Fruit fly (Drosophila melanogaster) whole organism, pupa: Measurements from ENCODE around the gene Mettl5.

Experiments
- CG10348 ChIP-seq: fragments of 200-800 bp; sonication (Bioruptor generic); IDR thresholded peaks from 2 replicates; pipeline ENCODE4 v1.3.6; 2022; ENCODE audit warnings: missing biosample characterization, missing genetic modification characterization
- CG12605 ChIP-seq: fragments of 200-800 bp; sonication (Bioruptor generic); IDR thresholded peaks from 2 replicates; pipeline ENCODE4 v1.3.6; 2022; ENCODE audit warnings: missing biosample characterization, missing genetic modification characterization
- CG13204 ChIP-seq: fragments of 200-800 bp; sonication (Bioruptor generic); optimal IDR thresholded peaks from 2 replicates; lab custom pipeline; 2018; ENCODE audit warnings: missing biosample characterization, mild to moderate bottlenecking, missing genetic modification characterization, moderate library complexity
- CG14655 ChIP-seq: fragments of 200-800 bp; sonication (Bioruptor generic); optimal IDR thresholded peaks from 3 replicates; lab custom pipeline; 2017; ENCODE audit warnings: mild to moderate bottlenecking, missing biosample characterization, missing genetic modification reagents, missing genetic modification characterization
- CG15710 ChIP-seq: fragments of 200-800 bp; sonication (Bioruptor generic); optimal IDR thresholded peaks from 2 replicates; lab custom pipeline; 2018; ENCODE audit warnings: missing biosample characterization, mild to moderate bottlenecking, missing genetic modification characterization, moderate library complexity
- CG17806 ChIP-seq: fragments of 200-800 bp; sonication (Bioruptor generic); optimal IDR thresholded peaks from 2 replicates; lab custom pipeline; 2018; ENCODE audit warnings: missing biosample characterization, mild to moderate bottlenecking, missing genetic modification characterization, moderate library complexity
- CG32121 ChIP-seq: fragments of 200-800 bp; sonication (Bioruptor generic); IDR thresholded peaks from 2 replicates; pipeline ENCODE4 v1.3.6; 2022; ENCODE audit warnings: missing biosample characterization, missing genetic modification characterization
- CG34367 ChIP-seq: fragments of 200-800 bp; sonication (Bioruptor generic); optimal IDR thresholded peaks from 2 replicates; lab custom pipeline; 2018; ENCODE audit warnings: missing biosample characterization, mild to moderate bottlenecking, missing genetic modification characterization
- CG4496 ChIP-seq: fragments of 200-800 bp; sonication (Bioruptor generic); IDR thresholded peaks from 3 replicates; pipeline ENCODE4 v1.3.6; 2022; ENCODE audit warnings: missing biosample characterization, missing genetic modification characterization
- CG8159 ChIP-seq: fragments of 200-800 bp; sonication (Bioruptor generic); optimal IDR thresholded peaks from 3 replicates; lab custom pipeline; 2018; ENCODE audit warnings: missing biosample characterization, mild to moderate bottlenecking, missing genetic modification characterization, moderate library complexity
- CG8301 ChIP-seq: fragments of 200-800 bp; sonication (Bioruptor generic); optimal IDR thresholded peaks from 2 replicates; lab custom pipeline; 2018; ENCODE audit warnings: missing biosample characterization, mild to moderate bottlenecking, missing genetic modification characterization
- CG9948 ChIP-seq: fragments of 200-800 bp; sonication (Bioruptor generic); optimal IDR thresholded peaks from 2 replicates; lab custom pipeline; 2018; ENCODE audit warnings: missing biosample characterization, mild to moderate bottlenecking, missing genetic modification characterization, moderate library complexity
- D1 ChIP-seq: fragments of 200-800 bp; sonication (Bioruptor generic); optimal IDR thresholded peaks from 2 replicates; lab custom pipeline; 2018; ENCODE audit warnings: missing biosample characterization, mild to moderate bottlenecking, missing genetic modification characterization, moderate library complexity
- EcR ChIP-seq: fragments of 200-800 bp; sonication (Bioruptor generic); optimal IDR thresholded peaks from 3 replicates; lab custom pipeline; 2019; ENCODE audit warnings: missing biosample characterization, missing genetic modification characterization, mild to moderate bottlenecking, moderate library complexity, missing genetic modification reagents
- Ets98B ChIP-seq: fragments of 200-800 bp; sonication (Bioruptor generic); IDR thresholded peaks from 2 replicates; pipeline ENCODE4 v1.3.6; 2022; ENCODE audit warnings: missing biosample characterization, missing genetic modification characterization
- Pif1A ChIP-seq: fragments of 200-800 bp; sonication (Bioruptor generic); optimal IDR thresholded peaks from 3 replicates; lab custom pipeline; 2016; ENCODE audit warnings: missing biosample characterization, missing genetic modification characterization
- Pif1B ChIP-seq: fragments of 200-800 bp; sonication (Bioruptor generic); optimal IDR thresholded peaks from 3 replicates; lab custom pipeline; 2016; ENCODE audit warnings: missing biosample characterization, missing genetic modification characterization
- Snoo ChIP-seq: fragments of 200-800 bp; sonication (Bioruptor generic); optimal IDR thresholded peaks from 3 replicates; lab custom pipeline; 2017; ENCODE audit warnings: missing biosample characterization, mild to moderate bottlenecking, missing genetic modification characterization, inconsistent platforms
- fd96Ca ChIP-seq: fragments of 200-800 bp; sonication (Bioruptor generic); IDR thresholded peaks from 3 replicates; pipeline ENCODE4 v1.3.6; 2022; ENCODE audit warnings: missing biosample characterization, missing genetic modification characterization
- gl ChIP-seq: fragments of 200-800 bp; sonication (Bioruptor generic); optimal IDR thresholded peaks from 2 replicates; lab custom pipeline; 2018; ENCODE audit warnings: missing biosample characterization, mild to moderate bottlenecking, missing genetic modification characterization

Gene Mettl5

DNA sequence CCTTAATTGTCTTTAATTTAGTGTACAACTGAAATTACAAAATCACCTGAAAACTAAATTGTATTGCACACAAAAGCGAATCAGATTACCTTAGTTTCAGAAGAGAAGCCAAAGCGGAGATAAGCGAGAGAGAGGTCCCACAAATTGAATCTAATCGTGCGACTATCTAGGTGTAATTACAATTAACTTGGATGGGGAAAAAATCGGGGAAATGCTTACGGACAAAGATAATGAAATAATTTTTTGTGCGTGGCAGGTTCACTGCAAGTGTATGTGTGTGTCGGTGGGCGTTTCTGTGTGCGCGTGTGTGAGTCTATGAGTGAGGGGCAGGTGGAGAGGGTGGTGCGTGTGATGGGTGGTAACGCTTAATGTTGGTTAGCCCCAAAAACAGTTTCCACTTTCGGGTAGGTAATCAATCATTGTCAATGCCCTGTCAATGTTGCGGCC is 35.2 kb upstream of the Mettl5 start:
- no peak for TF ChIP-seq CG8159 (tag; lab: Kevin White, UChicago)
- no peak for TF ChIP-seq Pif1B (GFP tag; lab: Kevin White, UChicago)
- no peak for TF ChIP-seq CG4496 (GFP tag; lab: Robert Waterston, UW)
- TF ChIP-seq Pif1A = no peak
- TF ChIP-seq CG15710 (tag; lab: Kevin White, UChicago) = no peak
- TF ChIP-seq CG32121 (GFP tag; lab: Robert Waterston, UW) = no peak
- no peak for TF ChIP-seq D1 (tag; lab: Kevin White, UChicago)
- TF ChIP-seq Ets98B = no peak
- TF ChIP-seq fd96Ca (GFP tag; lab: Robert Waterston, UW) = no peak
- TF ChIP-seq CG13204 (GFP tag; lab: Kevin White, UChicago) = no peak
- no peak for TF ChIP-seq CG17806
- no peak for TF ChIP-seq CG12605
- TF ChIP-seq CG8301 (tag; lab: Kevin White, UChicago) = no peak
- TF ChIP-seq EcR (GFP tag; lab: Kevin White, UChicago) = no peak

DNA sequence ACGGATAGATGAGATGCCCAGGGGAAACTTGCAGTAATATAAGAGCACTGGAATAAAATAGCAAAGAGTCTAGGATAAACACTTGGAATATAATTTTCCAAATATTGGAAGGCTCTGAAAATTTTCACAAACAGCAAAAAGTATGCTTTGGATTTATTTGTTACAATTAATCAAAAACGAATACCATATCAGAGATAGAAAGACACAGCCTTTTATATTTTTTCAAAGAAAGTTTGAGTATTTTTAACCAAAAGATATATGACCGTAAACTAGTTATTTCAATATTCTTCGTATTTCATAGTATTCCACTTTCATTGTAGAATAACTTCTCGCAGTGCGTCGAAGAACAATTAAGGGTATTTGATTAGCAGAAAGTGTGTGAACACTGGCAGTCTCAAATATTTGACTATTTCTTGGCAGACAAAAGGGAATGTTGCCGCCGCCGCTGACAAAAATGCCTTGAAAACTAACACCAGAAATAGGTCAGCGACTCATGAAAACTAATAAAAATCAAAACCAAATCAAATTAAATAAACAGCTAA is 34.6 kb upstream of the Mettl5 start:
- no peak for TF ChIP-seq CG4496 (GFP tag; lab: Robert Waterston, UW)
- no peak for TF ChIP-seq Pif1B (GFP tag; lab: Kevin White, UChicago)
- TF ChIP-seq Ets98B = no peak
- TF ChIP-seq CG15710 (tag; lab: Kevin White, UChicago) = no peak
- TF ChIP-seq CG32121 (GFP tag; lab: Robert Waterston, UW) = no peak
- no peak for TF ChIP-seq CG8301 (tag; lab: Kevin White, UChicago)
- TF ChIP-seq CG14655 (GFP tag; lab: Kevin White, UChicago) = no peak
- TF ChIP-seq D1 (tag; lab: Kevin White, UChicago) = no peak
- TF ChIP-seq CG8159 (tag; lab: Kevin White, UChicago) = no peak
- no peak for TF ChIP-seq EcR (GFP tag; lab: Kevin White, UChicago)
- TF ChIP-seq CG10348 (GFP tag; lab: Robert Waterston, UW) = no peak
- no peak for TF ChIP-seq gl
- TF ChIP-seq Snoo (tag; lab: Kevin White, UChicago) = no peak
- TF ChIP-seq fd96Ca (GFP tag; lab: Robert Waterston, UW) = no peak
- no peak for TF ChIP-seq CG9948
- no peak for TF ChIP-seq CG12605
- no peak for TF ChIP-seq CG34367 (tag; lab: Kevin White, UChicago)
- no peak for TF ChIP-seq CG17806

DNA sequence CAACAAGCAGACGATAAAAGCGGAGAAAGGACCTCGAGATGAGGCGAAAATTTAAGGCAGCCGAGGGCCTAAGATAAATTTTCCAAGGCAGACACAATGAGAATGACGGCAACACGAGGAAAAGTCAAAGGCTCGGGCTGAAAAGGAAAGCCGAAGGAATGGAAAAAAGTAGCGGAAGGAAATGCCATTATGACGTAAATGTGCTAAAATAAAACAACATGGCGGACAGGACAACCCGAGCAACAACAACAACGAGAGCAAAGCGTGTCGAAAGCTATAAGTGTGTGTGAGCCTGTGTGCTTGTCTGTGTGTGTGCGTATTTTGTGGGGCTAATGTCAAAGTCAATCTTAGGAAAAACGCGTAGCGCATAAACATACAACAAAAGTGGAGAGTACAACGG is 34.1 kb upstream of the Mettl5 start:
- no peak for TF ChIP-seq D1 (tag; lab: Kevin White, UChicago)
- no peak for TF ChIP-seq CG10348 (GFP tag; lab: Robert Waterston, UW)
- no peak for TF ChIP-seq CG15710 (tag; lab: Kevin White, UChicago)
- TF ChIP-seq CG12605 = no peak
- no peak for TF ChIP-seq CG9948
- no peak for TF ChIP-seq CG32121 (GFP tag; lab: Robert Waterston, UW)
- TF ChIP-seq CG13204 (GFP tag; lab: Kevin White, UChicago) = no peak
- TF ChIP-seq Pif1A = no peak
- TF ChIP-seq Pif1B (GFP tag; lab: Kevin White, UChicago) = no peak
- no peak for TF ChIP-seq CG17806
- TF ChIP-seq gl = no peak
- no peak for TF ChIP-seq CG8159 (tag; lab: Kevin White, UChicago)
- no peak for TF ChIP-seq CG34367 (tag; lab: Kevin White, UChicago)

DNA sequence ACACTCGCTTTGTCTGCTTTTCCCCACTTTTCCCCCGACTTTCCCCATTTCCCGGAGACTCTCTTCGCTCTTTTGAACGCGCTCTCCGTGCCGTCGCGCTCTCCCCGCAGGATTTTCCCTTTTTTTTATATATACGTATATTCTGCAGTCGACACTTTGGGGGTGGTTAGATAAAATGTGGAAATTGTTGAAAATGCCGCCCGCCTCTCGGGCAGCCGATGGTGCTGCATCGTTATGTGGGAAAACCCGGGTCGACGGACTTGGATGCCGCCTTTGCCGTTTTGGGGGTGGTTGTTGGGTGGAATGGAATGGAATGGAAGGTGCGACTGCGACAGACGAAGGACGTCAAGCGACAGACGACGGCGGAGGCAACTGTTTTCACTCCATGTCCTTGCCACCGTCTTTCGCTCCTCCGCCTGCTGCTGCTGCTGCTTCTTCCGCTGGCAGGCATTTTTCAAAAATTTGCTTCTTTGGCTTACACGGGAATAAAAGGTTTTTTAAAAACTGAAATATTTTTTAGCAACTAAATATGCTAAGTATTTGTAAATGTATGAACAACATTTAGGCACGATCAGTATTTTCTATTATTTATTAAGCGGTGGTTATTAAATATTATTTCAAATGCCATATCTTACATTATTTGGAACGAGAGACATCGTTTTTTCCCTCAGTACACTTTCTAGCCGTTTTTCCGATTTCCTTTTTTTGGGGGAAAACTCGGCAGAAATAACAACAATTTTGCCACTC is 32.6 kb upstream of the Mettl5 start:
- peak; percentile 53 for TF ChIP-seq CG13204 (GFP tag; lab: Kevin White, UChicago)
- TF ChIP-seq CG9948 = no peak
- peak; percentile 42 for TF ChIP-seq CG8159 (tag; lab: Kevin White, UChicago)
- TF ChIP-seq EcR (GFP tag; lab: Kevin White, UChicago) = peak; percentile 59
- no peak for TF ChIP-seq CG8301 (tag; lab: Kevin White, UChicago)
- TF ChIP-seq CG17806 = peak; percentile 4
- no peak for TF ChIP-seq CG15710 (tag; lab: Kevin White, UChicago)

DNA sequence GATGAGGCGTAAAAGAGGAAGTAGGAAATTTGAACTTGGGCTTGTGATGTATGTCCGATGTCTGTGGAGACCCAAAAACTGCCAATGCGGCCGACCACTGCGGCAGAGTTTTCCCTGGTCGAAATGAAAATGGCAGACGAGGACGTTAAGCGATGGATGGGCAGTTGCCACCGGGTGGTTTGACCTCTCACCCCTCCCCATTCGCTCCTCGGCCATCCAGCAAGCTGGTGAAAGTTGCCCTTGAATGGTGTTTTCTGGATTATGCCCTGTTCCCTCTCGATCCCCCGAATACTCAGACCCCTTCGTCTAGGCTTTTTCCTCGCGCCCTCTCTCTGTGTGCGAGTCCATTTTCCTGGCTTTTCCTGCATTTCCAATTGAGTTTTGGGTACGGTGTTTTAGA is 32.0 kb upstream of the Mettl5 start:
- TF ChIP-seq Pif1A (no peak), CG10348 (GFP tag; lab: Robert Waterston, UW) (no peak), Pif1B (GFP tag; lab: Kevin White, UChicago) (no peak), CG8159 (tag; lab: Kevin White, UChicago) (no peak), CG9948 (no peak), EcR (GFP tag; lab: Kevin White, UChicago) (no peak), CG8301 (tag; lab: Kevin White, UChicago) (no peak), CG17806 (no peak), Snoo (tag; lab: Kevin White, UChicago) (no peak), CG14655 (GFP tag; lab: Kevin White, UChicago) (no peak), CG34367 (tag; lab: Kevin White, UChicago) (no peak), CG12605 (no peak), CG4496 (GFP tag; lab: Robert Waterston, UW) (no peak), CG13204 (GFP tag; lab: Kevin White, UChicago) (no peak), gl (no peak), CG32121 (GFP tag; lab: Robert Waterston, UW) (no peak), fd96Ca (GFP tag; lab: Robert Waterston, UW) (no peak), D1 (tag; lab: Kevin White, UChicago) (no peak), Ets98B (no peak)
